Worm (Caenorhabditis elegans) whole organism, midembryonic: ENCODE measurements around the gene pei-1.

Experiments
- T22C8.4 ChIP-seq: fragments of 200-800 bp; sonication (Bioruptor generic); IDR thresholded peaks from 2 replicates; pipeline ENCODE4 v1.3.6; 2022; ENCODE audit warnings: missing genetic modification characterization, missing compliant biosample characterization
- flt-1 ChIP-seq: fragments of 200-800 bp; sonication (Bioruptor generic); IDR thresholded peaks from 2 replicates; pipeline ENCODE4 v1.3.6; 2022; ENCODE audit warnings: missing genetic modification characterization, missing compliant biosample characterization
- klf-2 ChIP-seq: fragments of 200-800 bp; sonication (Bioruptor generic); conservative IDR thresholded peaks from 2 replicates; pipeline ENCODE4 v1.3.6; 2022; ENCODE audit warnings: missing genetic modification reagents, missing genetic modification characterization, missing compliant biosample characterization
- ref-1 ChIP-seq: fragments of 200-800 bp; sonication (Bioruptor generic); conservative IDR thresholded peaks from 2 replicates; pipeline ENCODE4 v1.3.6; 2022; ENCODE audit warnings: missing genetic modification reagents, missing genetic modification characterization, missing compliant biosample characterization
- tab-1 ChIP-seq: fragments of 200-800 bp; sonication (Bioruptor generic); IDR thresholded peaks from 2 replicates; pipeline ENCODE4 v1.3.6; 2022; ENCODE audit warnings: missing genetic modification characterization, missing compliant biosample characterization
- ztf-29 ChIP-seq: fragments of 200-800 bp; sonication (Bioruptor generic); IDR thresholded peaks from 2 replicates; pipeline ENCODE4 v1.3.6; 2022; ENCODE audit warnings: missing genetic modification reagents, missing genetic modification characterization, missing compliant biosample characterization

DNA sequence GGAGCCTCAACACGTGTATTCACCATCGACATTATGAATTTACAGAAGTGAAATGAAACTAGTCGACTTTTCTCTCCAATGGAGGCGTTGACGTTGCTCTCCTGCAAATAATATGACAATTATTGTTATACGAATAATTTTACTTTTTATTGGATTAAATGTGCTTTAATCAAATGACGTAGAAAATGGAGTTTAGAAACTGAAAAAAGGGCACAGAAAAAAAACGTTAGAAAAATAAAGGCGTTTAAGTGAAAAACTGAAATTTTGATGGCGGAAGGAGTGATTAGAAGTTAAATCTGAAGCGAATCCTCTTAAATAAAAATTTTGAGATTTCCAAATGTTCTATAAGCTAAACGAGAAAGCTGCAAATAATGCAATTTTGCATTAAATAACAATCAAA lies 12.3 kb downstream of the pei-1 start, which contains the start of gene npr-2:
- TF ChIP-seq flt-1 (GFP tag; lab: Robert Waterston, UW) (no peak), ref-1 (GFP tag; lab: Robert Waterston, UW) (no peak), T22C8.4 (GFP tag; lab: Robert Waterston, UW) (no peak), tab-1 (GFP tag; lab: Robert Waterston, UW) (no peak), klf-2 (GFP tag; lab: Robert Waterston, UW) (no peak), ztf-29 (GFP tag; lab: Robert Waterston, UW) (no peak)
